Worm (Caenorhabditis elegans): Measurements from ENCODE around the gene F41F3.1.
A peak's percentile ranks its signal among the peaks of the same experiment; 100 is the strongest.

F41F3.1 gene

ce11 chrV:4653871-4654605 is at the start of gene F41F3.1, which contains the start of gene col-139:
F41F3.1 (plus strand) TSS chrV:4654555.
col-139 (minus strand) TSS chrV:4653971.
- TF ChIP-seq lsy-2 (tag; optimal IDR thresholded peaks at IDR 0.05) = no peak
- no peak for TF ChIP-seq blmp-1 (tag; optimal IDR thresholded peaks at IDR 0.05)
- no peak for TF ChIP-seq bed-3 (GFP tag; optimal IDR thresholded peaks at IDR 0.05)
- TF ChIP-seq unc-62 (GFP tag; optimal IDR thresholded peaks at IDR 0.05) = no peak
- TF ChIP-seq nhr-28 (tag; optimal IDR thresholded peaks at IDR 0.05) = no peak
- TF ChIP-seq nhr-237 (tag; optimal IDR thresholded peaks at IDR 0.05) = no peak
- no peak for TF ChIP-seq M03D4.4 (tag; optimal IDR thresholded peaks at IDR 0.05)
- no peak for TF ChIP-seq mab-5 (tag; optimal IDR thresholded peaks at IDR 0.05)
- no peak for TF ChIP-seq nhr-76 (tag; optimal IDR thresholded peaks at IDR 0.05)
- TF ChIP-seq pha-4 (tag; optimal IDR thresholded peaks at IDR 0.05) = no peak
- no peak for TF ChIP-seq tbx-8 (GFP tag; optimal IDR thresholded peaks at IDR 0.05)
- TF ChIP-seq hlh-1 (tag; optimal IDR thresholded peaks at IDR 0.05) = no peak
- TF ChIP-seq mls-2 (tag; optimal IDR thresholded peaks at IDR 0.05) = no peak
- TF ChIP-seq elt-1 (tag; optimal IDR thresholded peaks at IDR 0.05; ENCODE audit: borderline replicate concordance, insufficient read depth) = no peak

- TF ChIP-seq sem-2 (GFP tag; optimal IDR thresholded peaks at IDR 0.05) (no peak), ham-2 (GFP tag; optimal IDR thresholded peaks at IDR 0.05) (no peak), unc-62 (GFP tag; optimal IDR thresholded peaks at IDR 0.05) (no peak), unc-120 (tag; optimal IDR thresholded peaks at IDR 0.05; ENCODE audit: poor library complexity, severe bottlenecking) (no peak), blmp-1 (tag; optimal IDR thresholded peaks at IDR 0.05) (no peak), ceh-83 (GFP tag; optimal IDR thresholded peaks at IDR 0.05) (no peak), flh-1 (GFP tag; optimal IDR thresholded peaks at IDR 0.05) (no peak), mab-5 (tag; optimal IDR thresholded peaks at IDR 0.05) (no peak), nhr-237 (tag; optimal IDR thresholded peaks at IDR 0.05) (no peak), lsy-2 (tag; optimal IDR thresholded peaks at IDR 0.05) (no peak), elt-3 (tag; optimal IDR thresholded peaks at IDR 0.05) (no peak), ztf-11 (tag; optimal IDR thresholded peaks at IDR 0.05) (no peak), ceh-43 (GFP tag; optimal IDR thresholded peaks at IDR 0.05) (no peak), ces-1 (GFP tag; optimal IDR thresholded peaks at IDR 0.05) (no peak), nhr-76 (tag; optimal IDR thresholded peaks at IDR 0.05) (no peak), hlh-1 (tag; optimal IDR thresholded peaks at IDR 0.05) (no peak)
Observed at ce11 chrV:4606828-4607227, 47.5 kb upstream of the F41F3.1 start, which contains the start of gene txt-6. txt-6 (minus strand) TSS chrV:4606928.

ce11 chrV:4615802-4616201 is 38.6 kb upstream of the F41F3.1 start, which contains the start of the genes Y61A9LA.10 and F54D11.4:
Y61A9LA.10 (minus strand) TSS chrV:4615817.
F54D11.4 (plus strand) TSS chrV:4616151.
- TF ChIP-seq sem-2 (GFP tag; optimal IDR thresholded peaks at IDR 0.05) = no peak
- TF ChIP-seq M03D4.4 (tag; optimal IDR thresholded peaks at IDR 0.05) = peak; percentile 42
- no peak for TF ChIP-seq cnd-1 (tag; optimal IDR thresholded peaks at IDR 0.05)
- no peak for TF ChIP-seq lin-32 (GFP tag; optimal IDR thresholded peaks at IDR 0.05)
- peak; percentile 22 for TF ChIP-seq ceh-43 (GFP tag; optimal IDR thresholded peaks at IDR 0.05)
- TF ChIP-seq mep-1 (tag; optimal IDR thresholded peaks at IDR 0.05) = peak; percentile 75
- no peak for TF ChIP-seq pha-4 (tag; optimal IDR thresholded peaks at IDR 0.05)
- TF ChIP-seq bed-3 (GFP tag; optimal IDR thresholded peaks at IDR 0.05) = peak; percentile 4
- TF ChIP-seq sptf-1 (tag; optimal IDR thresholded peaks at IDR 0.05) = peak; percentile 64
- peak; percentile 65 for TF ChIP-seq ces-1 (GFP tag; optimal IDR thresholded peaks at IDR 0.05)
- no peak for TF ChIP-seq mab-5 (tag; optimal IDR thresholded peaks at IDR 0.05)
- peak; percentile 13 for TF ChIP-seq ceh-39 (tag; optimal IDR thresholded peaks at IDR 0.05)
- TF ChIP-seq lsy-2 (tag; optimal IDR thresholded peaks at IDR 0.05) = peak; percentile 20
- TF ChIP-seq unc-62 (GFP tag; optimal IDR thresholded peaks at IDR 0.05) = no peak
- TF ChIP-seq nhr-237 (tag; optimal IDR thresholded peaks at IDR 0.05) = peak; percentile 14

ce11 chrV:4617260-4617659 is 37.1 kb upstream of the F41F3.1 start, which contains the start of gene sumv-2:
sumv-2 (plus strand) TSS chrV:4617560.
- TF ChIP-seq ceh-83 (GFP tag; optimal IDR thresholded peaks at IDR 0.05) (no peak), flh-1 (GFP tag; optimal IDR thresholded peaks at IDR 0.05) (no peak), blmp-1 (tag; optimal IDR thresholded peaks at IDR 0.05) (no peak)

- no peak for TF ChIP-seq nhr-28 (tag; optimal IDR thresholded peaks at IDR 0.05)
- TF ChIP-seq ceh-43 (GFP tag; optimal IDR thresholded peaks at IDR 0.05) = no peak
- no peak for TF ChIP-seq bed-3 (GFP tag; optimal IDR thresholded peaks at IDR 0.05)
- no peak for TF ChIP-seq flh-1 (GFP tag; optimal IDR thresholded peaks at IDR 0.05)
- no peak for TF ChIP-seq tbx-8 (GFP tag; optimal IDR thresholded peaks at IDR 0.05)
- TF ChIP-seq nhr-76 (tag; optimal IDR thresholded peaks at IDR 0.05) = no peak
- no peak for TF ChIP-seq pha-4 (tag; optimal IDR thresholded peaks at IDR 0.05)
- no peak for TF ChIP-seq elt-1 (tag; optimal IDR thresholded peaks at IDR 0.05; ENCODE audit: borderline replicate concordance, insufficient read depth)
- TF ChIP-seq zip-8 (tag; optimal IDR thresholded peaks at IDR 0.05) = no peak
- no peak for TF ChIP-seq ceh-39 (tag; optimal IDR thresholded peaks at IDR 0.05)
Observed at ce11 chrV:4623535-4623934, 30.8 kb upstream of the F41F3.1 start.
